Worm (Caenorhabditis elegans) whole organism, mixed stage, embryonic: Measurements from ENCODE around the gene R08F11.1.

ENCODE experiments used
- bed-3 ChIP-seq: fragments of 200-800 bp; sonication (Bioruptor generic); optimal IDR thresholded peaks from 3 replicates; lab custom pipeline; 2018; ENCODE audit warnings: mild to moderate bottlenecking, missing genetic modification characterization, moderate library complexity, missing compliant biosample characterization
- elt-3 ChIP-seq: fragments of 150-350 bp; optimal IDR thresholded peaks from 2 replicates; lab custom pipeline; 2014; ENCODE audit warnings: missing biosample characterization, missing genetic modification characterization
- nhr-12 ChIP-seq: fragments of 150-350 bp; optimal IDR thresholded peaks from 2 replicates; lab custom pipeline; 2014; ENCODE audit warnings: missing biosample characterization, missing genetic modification characterization
- nhr-237 ChIP-seq: fragments of 150-350 bp; optimal IDR thresholded peaks from 2 replicates; lab custom pipeline; 2014; ENCODE audit warnings: missing biosample characterization, missing genetic modification characterization
- ztf-11 ChIP-seq: fragments of 150-350 bp; optimal IDR thresholded peaks from 2 replicates; lab custom pipeline; 2014; ENCODE audit warnings: missing biosample characterization, missing genetic modification characterization

DNA sequence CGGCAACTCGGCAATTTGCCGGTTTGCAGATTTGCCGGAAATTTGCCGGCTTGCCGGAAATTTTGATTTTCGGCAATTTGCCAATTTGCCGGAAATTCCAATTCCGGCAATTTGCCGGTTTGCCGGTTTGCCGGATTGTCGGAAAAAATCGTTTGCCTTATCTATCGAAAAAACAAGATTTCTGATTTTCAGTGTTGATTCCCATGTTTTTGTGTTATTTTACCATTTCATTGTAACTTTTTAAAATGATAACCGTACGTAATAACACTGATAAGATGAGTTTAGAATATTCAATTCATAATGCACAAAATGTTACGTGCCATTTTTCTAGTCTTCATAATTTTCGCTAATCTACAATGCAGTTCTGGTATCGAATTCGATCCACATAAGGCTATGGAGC is 23.2 kb downstream of the R08F11.1 start, which contains the start of gene oac-55:
- TF ChIP-seq ztf-11 (tag; lab: Kevin White, UChicago) (no peak), elt-3 (no peak), nhr-12 (tag; lab: Kevin White, UChicago) (no peak), bed-3 (GFP tag; lab: Kevin White, UChicago) (no peak), nhr-237 (tag; lab: Kevin White, UChicago) (no peak)
